Fruit fly (Drosophila melanogaster): ENCODE measurements around the gene Ublcp1.

The Ublcp1 gene

dm6 chr3R:23028506-23028905, 32.8 kb upstream of the Ublcp1 start (continued):
- no peak for TF ChIP-seq Eip75B (GFP tag; optimal IDR thresholded peaks at IDR 0.05)
- TF ChIP-seq lz (GFP tag; optimal IDR thresholded peaks at IDR 0.05): no peak

DNA sequence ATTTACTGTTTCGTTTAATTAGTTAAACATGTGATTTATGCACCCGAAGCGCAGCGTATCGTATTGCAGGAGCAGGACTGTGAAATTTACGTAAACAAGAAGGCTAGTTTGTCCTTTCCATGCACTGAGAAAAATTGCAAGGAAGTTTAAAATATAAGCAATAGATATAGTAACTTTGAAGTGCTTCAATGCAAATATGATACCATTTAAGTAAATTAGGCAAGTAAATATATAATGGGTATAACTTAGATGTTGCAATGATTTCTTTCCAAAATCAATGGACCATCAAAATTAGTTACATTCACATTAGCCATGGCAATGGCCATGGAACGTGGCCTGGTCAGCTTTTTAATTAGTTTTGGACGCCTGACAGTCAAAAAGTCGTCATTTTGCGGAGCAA, 30.4 kb upstream of the Ublcp1 start:
- TF ChIP-seq Eip78C (GFP tag): peak; percentile 10
- TF ChIP-seq salr (GFP tag; optimal IDR thresholded peaks at IDR 0.05): no peak

dm6 chr3R:23035463-23035862, 25.8 kb upstream of the Ublcp1 start, which contains the start of gene CG13833:
CG13833 (minus strand) TSS chr3R:23035563.
- TF ChIP-seq CG8119 (GFP tag; IDR thresholded peaks at IDR 0.05): no peak
- no peak for TF ChIP-seq Eip75B (GFP tag; optimal IDR thresholded peaks at IDR 0.05)
- peak; percentile 28 for TF ChIP-seq Eip78C (GFP tag)

- TF ChIP-seq spab (GFP tag; optimal IDR thresholded peaks at IDR 0.05) (no peak), fd85E (GFP tag; optimal IDR thresholded peaks at IDR 0.05) (no peak), Eip78C (GFP tag) (peak; percentile 62)
Measured at dm6 chr3R:23036321-23036720, 25.0 kb upstream of the Ublcp1 start.

dm6 chr3R:23038062-23038461, 23.2 kb upstream of the Ublcp1 start:
- TF ChIP-seq Hr4 (GFP tag; optimal IDR thresholded peaks at IDR 0.05) (no peak), svp (GFP tag) (peak; percentile 13), Sox15 (GFP tag; optimal IDR thresholded peaks at IDR 0.05) (no peak), topi (GFP tag; optimal IDR thresholded peaks at IDR 0.05) (no peak)

DNA sequence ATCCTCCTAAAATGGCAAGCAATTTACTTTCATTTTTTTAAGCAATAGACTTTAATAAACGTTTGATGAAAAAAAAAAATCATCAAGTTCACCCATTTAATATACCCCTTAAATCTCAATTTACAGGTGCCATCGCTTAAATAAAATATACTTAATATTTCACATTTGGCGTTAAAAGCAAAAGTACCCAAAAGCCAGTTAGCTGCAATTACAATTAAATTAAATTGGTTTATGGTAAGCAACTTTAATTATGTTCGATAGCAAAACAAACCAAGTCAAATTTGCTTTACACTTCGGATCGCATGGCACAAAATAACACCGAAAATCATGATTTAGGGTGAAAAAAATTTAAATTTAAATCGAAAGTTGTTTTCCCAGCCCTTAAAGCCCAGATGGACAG, 19.4 kb upstream of the Ublcp1 start, which contains the start of gene CG13838:
CG13838 (plus strand) TSS at position 301 of the 400 bp plus-strand sequence.
- no peak for TF ChIP-seq svp (GFP tag)
- no peak for TF ChIP-seq Smox (GFP tag; optimal IDR thresholded peaks at IDR 0.05)
- TF ChIP-seq esn (GFP tag; optimal IDR thresholded peaks at IDR 0.05): no peak
- TF ChIP-seq Hr4 (GFP tag; optimal IDR thresholded peaks at IDR 0.05): no peak
- TF ChIP-seq spab (GFP tag; optimal IDR thresholded peaks at IDR 0.05): no peak
- no peak for TF ChIP-seq Ets21C (GFP tag; optimal IDR thresholded peaks at IDR 0.05)
- no peak for TF ChIP-seq OdsH (GFP tag; optimal IDR thresholded peaks at IDR 0.05)
- no peak for TF ChIP-seq Eip75B (GFP tag; optimal IDR thresholded peaks at IDR 0.05)
- TF ChIP-seq CG3919 (GFP tag; optimal IDR thresholded peaks at IDR 0.05): no peak

- TF ChIP-seq CG31627 (GFP tag; optimal IDR thresholded peaks at IDR 0.05): no peak
- TF ChIP-seq CG6808 (GFP tag; optimal IDR thresholded peaks at IDR 0.05): no peak
- no peak for TF ChIP-seq CG1621 (tag; optimal IDR thresholded peaks at IDR 0.05)
- TF ChIP-seq CG4318 (GFP tag; optimal IDR thresholded peaks at IDR 0.05): no peak
- no peak for TF ChIP-seq CG3919 (GFP tag; optimal IDR thresholded peaks at IDR 0.05)
- no peak for TF ChIP-seq CG6276 (GFP tag; optimal IDR thresholded peaks at IDR 0.05)
- TF ChIP-seq OdsH (GFP tag; optimal IDR thresholded peaks at IDR 0.05): no peak
- TF ChIP-seq CG8632 (GFP tag; optimal IDR thresholded peaks at IDR 0.05): no peak
- TF ChIP-seq CG7368 (GFP tag; optimal IDR thresholded peaks at IDR 0.05): no peak
Measured at dm6 chr3R:23042746-23043265, 18.5 kb upstream of the Ublcp1 start.

- TF ChIP-seq CG6276 (GFP tag; optimal IDR thresholded peaks at IDR 0.05): no peak
- no peak for TF ChIP-seq dsx (GFP tag; optimal IDR thresholded peaks at IDR 0.05; ENCODE audit: poor library complexity, severe bottlenecking)
- TF ChIP-seq Hr38 (GFP tag; optimal IDR thresholded peaks at IDR 0.05): no peak
- no peak for TF ChIP-seq CG6808 (GFP tag; optimal IDR thresholded peaks at IDR 0.05)
Measured at dm6 chr3R:23043690-23044089, 17.6 kb upstream of the Ublcp1 start, which contains the start of gene CG13837. CG13837 (plus strand) TSS chr3R:23043990.

dm6 chr3R:23046529-23046943, 14.8 kb upstream of the Ublcp1 start:
- TF ChIP-seq Hr39 (GFP tag; optimal IDR thresholded peaks at IDR 0.05) (peak; percentile 95), Hr4 (GFP tag; optimal IDR thresholded peaks at IDR 0.05) (peak; percentile 84), CG7368 (GFP tag; optimal IDR thresholded peaks at IDR 0.05) (peak; percentile 94), Eip78C (GFP tag) (peak; percentile 97), CG8119 (GFP tag; IDR thresholded peaks at IDR 0.05) (peak; percentile 85), CG10631 (GFP tag; optimal IDR thresholded peaks at IDR 0.05) (peak; percentile 88), pdm3 (GFP tag; optimal IDR thresholded peaks at IDR 0.05) (peak; percentile 89), salr (GFP tag; optimal IDR thresholded peaks at IDR 0.05) (peak; percentile 74 to 82), Blimp-1 (GFP tag; optimal IDR thresholded peaks at IDR 0.05) (peak; percentile 79), CG6276 (GFP tag; optimal IDR thresholded peaks at IDR 0.05) (peak; percentile 41), Gug (GFP tag; IDR thresholded peaks at IDR 0.05) (peak; percentile 57), Lpt (GFP tag; optimal IDR thresholded peaks at IDR 0.05) (peak; percentile 63), Sox102F (GFP tag; optimal IDR thresholded peaks at IDR 0.05) (peak; percentile 93), CG31627 (GFP tag; optimal IDR thresholded peaks at IDR 0.05) (peak; percentile 95), cyc (GFP tag; optimal IDR thresholded peaks at IDR 0.05) (peak; percentile 93), CG9139 (GFP tag; optimal IDR thresholded peaks at IDR 0.05) (peak; percentile 73), Met (GFP tag; optimal IDR thresholded peaks at IDR 0.05) (peak; percentile 92)
